Worm (Caenorhabditis elegans) whole organism, dauer: ENCODE data around the gene zim-3.

Source experiments
- unc-62 ChIP-seq: sonication (generic microtip); optimal IDR thresholded peaks from 2 replicates; lab custom pipeline; 2017; ENCODE audit warnings: missing biosample characterization, missing genetic modification reagents, missing genetic modification characterization

The zim-3 gene

ce11 chrIV:10606575-10607080 lies 48.1 kb downstream of the zim-3 start, which contains the start of gene R09H10.3:
Gene R09H10.3, plus strand, starts transcription at chrIV:10607030.
- no peak for TF ChIP-seq unc-62 (GFP tag; lab: Kevin White, UChicago)

DNA sequence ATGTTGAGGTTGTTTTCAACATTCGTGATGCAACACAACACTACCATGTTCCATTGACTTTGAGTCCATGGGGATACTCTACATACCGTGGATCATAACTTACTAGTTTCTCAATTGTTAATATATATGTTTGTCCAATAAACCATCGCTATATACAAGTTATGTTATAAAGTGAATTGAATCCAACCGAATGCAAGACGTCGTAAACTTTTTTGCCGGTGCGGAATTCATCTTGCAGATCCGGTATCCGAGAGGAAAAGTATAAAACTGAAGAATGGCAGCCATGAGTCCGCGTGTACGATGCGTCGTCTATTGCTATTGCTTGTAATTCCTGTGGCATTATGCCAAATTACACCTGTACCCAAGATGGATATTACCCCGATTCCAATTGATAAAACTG lies 49.8 kb downstream of the zim-3 start, which contains the start of gene R09H10.6:
Gene R09H10.6 (plus strand): TSS at position 301 of the 400 bp plus-strand sequence.
- TF ChIP-seq unc-62 (GFP tag; lab: Kevin White, UChicago), result no peak

DNA sequence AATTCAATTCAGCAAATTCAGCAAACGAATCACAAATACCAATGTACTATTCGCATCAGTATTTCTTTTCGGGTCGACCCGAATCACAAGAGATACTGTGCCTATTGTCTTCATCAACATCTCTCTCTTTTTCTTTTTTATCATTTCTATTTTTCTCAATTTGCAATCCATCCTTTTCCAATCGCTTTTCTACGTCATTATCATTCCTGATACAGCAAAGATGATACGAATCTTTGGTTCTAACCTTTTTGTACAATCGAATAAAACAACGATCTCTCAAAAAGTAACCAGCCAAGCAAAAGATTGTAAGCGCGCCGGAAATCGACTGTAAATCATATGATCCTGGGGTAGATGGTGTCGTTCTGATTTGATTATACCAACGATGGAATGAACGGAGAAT lies 51.4 kb downstream of the zim-3 start:
- TF ChIP-seq unc-62 (GFP tag; lab: Kevin White, UChicago), result no peak
